Fruit fly (Drosophila melanogaster) whole organism, prepupa: ENCODE measurements around the gene Tpr2.

ENCODE experiments used
- CG10631 ChIP-seq: fragments of 200-800 bp; sonication (Bioruptor generic); optimal IDR thresholded peaks from 2 replicates; lab custom pipeline; 2016; ENCODE audit warnings: missing biosample characterization, missing genetic modification characterization
- CG11762 ChIP-seq: fragments of 200-800 bp; sonication (Bioruptor generic); optimal IDR thresholded peaks from 3 replicates; lab custom pipeline; 2016; ENCODE audit warnings: missing biosample characterization, missing genetic modification characterization; ENCODE audit not compliant: insufficient read depth
- CG3032 ChIP-seq: fragments of 200-800 bp; optimal IDR thresholded peaks from 2 replicates; lab custom pipeline; 2019; ENCODE audit warnings: missing biosample characterization, mild to moderate bottlenecking, missing genetic modification characterization, moderate library complexity
- CG31627 ChIP-seq: fragments of 200-800 bp; sonication (Bioruptor generic); optimal IDR thresholded peaks from 3 replicates; lab custom pipeline; 2016; ENCODE audit warnings: missing biosample characterization, missing genetic modification characterization
- CG32006 ChIP-seq: fragments of 200-800 bp; sonication (Bioruptor generic); optimal IDR thresholded peaks from 3 replicates; lab custom pipeline; 2017; ENCODE audit warnings: missing biosample characterization, mild to moderate bottlenecking, missing genetic modification characterization
- CG34406 ChIP-seq: fragments of 200-800 bp; sonication (Bioruptor generic); optimal IDR thresholded peaks from 3 replicates; lab custom pipeline; 2016; ENCODE audit warnings: missing biosample characterization, missing genetic modification characterization
- CG6163 ChIP-seq: fragments of 200-800 bp; sonication (Bioruptor generic); IDR thresholded peaks from 3 replicates; pipeline ENCODE4 v1.3.6; 2022; ENCODE audit warnings: missing biosample characterization, missing genetic modification characterization
- CG6276 ChIP-seq: fragments of 200-800 bp; sonication (Bioruptor generic); optimal IDR thresholded peaks from 2 replicates; lab custom pipeline; 2017; ENCODE audit warnings: missing biosample characterization, mild to moderate bottlenecking, missing genetic modification characterization
- CG6792 ChIP-seq: fragments of 200-800 bp; sonication (Bioruptor generic); optimal IDR thresholded peaks from 3 replicates; lab custom pipeline; 2016; ENCODE audit warnings: missing biosample characterization, missing genetic modification characterization
- CG6808 ChIP-seq: fragments of 200-800 bp; sonication (Bioruptor generic); optimal IDR thresholded peaks from 3 replicates; lab custom pipeline; 2017; ENCODE audit warnings: missing biosample characterization, missing genetic modification characterization, mild to moderate bottlenecking, moderate library complexity, missing genetic modification reagents
- CG6854 ChIP-seq: fragments of 200-800 bp; sonication (Bioruptor generic); optimal IDR thresholded peaks from 2 replicates; lab custom pipeline; 2017; ENCODE audit warnings: missing biosample characterization, mild to moderate bottlenecking, missing genetic modification characterization
- CG7368 ChIP-seq: fragments of 200-800 bp; sonication (Bioruptor generic); optimal IDR thresholded peaks from 3 replicates; lab custom pipeline; 2016; ENCODE audit warnings: missing biosample characterization, missing genetic modification characterization
- CG8119 ChIP-seq: fragments of 200-800 bp; sonication (Bioruptor generic); IDR thresholded peaks from 3 replicates; pipeline ENCODE4 v1.3.6; 2022; ENCODE audit warnings: missing biosample characterization, missing genetic modification characterization
- CG8319 ChIP-seq: fragments of 200-800 bp; sonication (Bioruptor generic); optimal IDR thresholded peaks from 3 replicates; lab custom pipeline; 2016; ENCODE audit warnings: missing biosample characterization, missing genetic modification characterization
- CG8632 ChIP-seq: fragments of 200-800 bp; sonication (Bioruptor generic); optimal IDR thresholded peaks from 3 replicates; lab custom pipeline; 2016; ENCODE audit warnings: missing biosample characterization, missing genetic modification characterization
- Eip78C ChIP-seq: fragments of 200-800 bp; sonication (Bioruptor generic); peaks from one replicate; lab custom pipeline; 2016; ENCODE audit warnings: missing biosample characterization, missing genetic modification characterization
- Eip93F ChIP-seq: fragments of 200-800 bp; sonication (Bioruptor generic); optimal IDR thresholded peaks from 2 replicates; lab custom pipeline; 2016; ENCODE audit warnings: missing biosample characterization, mild to moderate bottlenecking, missing genetic modification characterization
- Ets96B ChIP-seq: fragments of 200-800 bp; optimal IDR thresholded peaks from 2 replicates; lab custom pipeline; 2019; ENCODE audit warnings: missing biosample characterization, mild to moderate bottlenecking, missing genetic modification characterization, moderate library complexity
- Gug ChIP-seq: fragments of 200-800 bp; sonication (Bioruptor generic); IDR thresholded peaks from 2 replicates; pipeline ENCODE4 v1.3.6; 2022; ENCODE audit warnings: missing biosample characterization, missing genetic modification characterization
- Hr39 ChIP-seq: fragments of 200-800 bp; sonication (Bioruptor generic); optimal IDR thresholded peaks from 2 replicates; lab custom pipeline; 2016; ENCODE audit warnings: missing biosample characterization, missing genetic modification characterization
- Hr4 ChIP-seq: fragments of 200-800 bp; sonication (Bioruptor generic); optimal IDR thresholded peaks from 3 replicates; lab custom pipeline; 2016; ENCODE audit warnings: missing biosample characterization, missing genetic modification characterization
- Met ChIP-seq: fragments of 200-800 bp; sonication (Bioruptor generic); optimal IDR thresholded peaks from 3 replicates; lab custom pipeline; 2016; ENCODE audit warnings: missing biosample characterization, missing genetic modification characterization
- Smox ChIP-seq: fragments of 200-800 bp; sonication (Bioruptor generic); optimal IDR thresholded peaks from 3 replicates; lab custom pipeline; 2016; ENCODE audit warnings: missing biosample characterization, missing genetic modification characterization
- Sox102F ChIP-seq: fragments of 200-800 bp; sonication (Bioruptor generic); optimal IDR thresholded peaks from 2 replicates; lab custom pipeline; 2016; ENCODE audit warnings: missing biosample characterization, mild to moderate bottlenecking, missing genetic modification characterization
- Sox14 ChIP-seq: fragments of 200-800 bp; sonication (Bioruptor generic); optimal IDR thresholded peaks from 3 replicates; lab custom pipeline; 2016; ENCODE audit warnings: missing biosample characterization, missing genetic modification characterization
- acj6 ChIP-seq: fragments of 200-800 bp; sonication (Bioruptor generic); optimal IDR thresholded peaks from 3 replicates; lab custom pipeline; 2016; ENCODE audit warnings: missing biosample characterization, missing genetic modification characterization
- cyc ChIP-seq: fragments of 200-800 bp; sonication (Bioruptor generic); optimal IDR thresholded peaks from 3 replicates; lab custom pipeline; 2016; ENCODE audit warnings: missing biosample characterization, missing genetic modification characterization
- dsx ChIP-seq: fragments of 200-800 bp; optimal IDR thresholded peaks from 3 replicates; lab custom pipeline; 2019; ENCODE audit warnings: missing biosample characterization, mild to moderate bottlenecking, missing genetic modification characterization, moderate library complexity; ENCODE audit not compliant: poor library complexity, severe bottlenecking
- eg ChIP-seq: fragments of 200-800 bp; sonication (Bioruptor generic); IDR thresholded peaks from 3 replicates; pipeline ENCODE4 v1.3.6; 2022; ENCODE audit warnings: missing biosample characterization, missing genetic modification characterization
- esn ChIP-seq: fragments of 200-800 bp; sonication (Bioruptor generic); optimal IDR thresholded peaks from 2 replicates; lab custom pipeline; 2016; ENCODE audit warnings: missing biosample characterization, mild to moderate bottlenecking, missing genetic modification characterization, moderate library complexity
- fd59A ChIP-seq: fragments of 200-800 bp; sonication (Bioruptor generic); optimal IDR thresholded peaks from 2 replicates; lab custom pipeline; 2017; ENCODE audit warnings: missing biosample characterization, mild to moderate bottlenecking, missing genetic modification characterization, missing genetic modification reagents
- fd85E ChIP-seq: fragments of 200-800 bp; sonication (Bioruptor generic); optimal IDR thresholded peaks from 3 replicates; lab custom pipeline; 2016; ENCODE audit warnings: missing biosample characterization, missing genetic modification characterization
- fkh ChIP-seq: fragments of 200-800 bp; sonication (Bioruptor generic); optimal IDR thresholded peaks from 3 replicates; lab custom pipeline; 2017; ENCODE audit warnings: missing biosample characterization, mild to moderate bottlenecking, missing genetic modification characterization, moderate library complexity
- lz ChIP-seq: fragments of 200-800 bp; sonication (Bioruptor generic); optimal IDR thresholded peaks from 3 replicates; lab custom pipeline; 2016; ENCODE audit warnings: missing biosample characterization, missing genetic modification characterization
- pdm3 ChIP-seq: fragments of 200-800 bp; sonication (Bioruptor generic); optimal IDR thresholded peaks from 3 replicates; lab custom pipeline; 2016; ENCODE audit warnings: missing biosample characterization, missing genetic modification characterization
- spab ChIP-seq: fragments of 200-800 bp; sonication (Bioruptor generic); optimal IDR thresholded peaks from 2 replicates; lab custom pipeline; 2017; ENCODE audit warnings: missing biosample characterization, mild to moderate bottlenecking, missing genetic modification characterization, missing genetic modification reagents
- ss ChIP-seq, 2 experiments: fragments of 200-800 bp; sonication (Bioruptor generic); optimal IDR thresholded peaks; 2 replicates in 1 of 2; 3 replicates in 1 of 2; lab custom pipeline; 2017 to 2018; ENCODE audit warnings: mild to moderate bottlenecking in 2 of 2, missing biosample characterization in 2 of 2, missing genetic modification characterization in 2 of 2, moderate library complexity in 1 of 2
- topi ChIP-seq: fragments of 200-800 bp; sonication (Bioruptor generic); optimal IDR thresholded peaks from 3 replicates; lab custom pipeline; 2016; ENCODE audit warnings: missing biosample characterization, missing genetic modification characterization
- vri ChIP-seq: fragments of 200-800 bp; sonication (Bioruptor generic); optimal IDR thresholded peaks from 3 replicates; lab custom pipeline; 2016; ENCODE audit warnings: missing biosample characterization, mild to moderate bottlenecking, missing genetic modification characterization

Gene Tpr2

dm6 chr2L:16529485-16530413 lies 38.4 kb downstream of the Tpr2 start (continued):
- TF ChIP-seq CG3032 (tag; lab: Kevin White, UChicago) = no peak
- TF ChIP-seq pdm3 (GFP tag; lab: Kevin White, UChicago) = no peak
- TF ChIP-seq Sox102F = no peak
- peak in 1 of 2 experiments; percentile 21 for TF ChIP-seq ss (GFP tag; optimal IDR thresholded peaks at IDR 0.05; lab: Kevin White, UChicago)
- TF ChIP-seq Smox = no peak
- no peak for TF ChIP-seq CG6792 (GFP tag; lab: Kevin White, UChicago)
- no peak for TF ChIP-seq esn
- TF ChIP-seq Met (GFP tag; lab: Kevin White, UChicago) = no peak
- TF ChIP-seq dsx = no peak
- no peak for TF ChIP-seq CG31627
- no peak for TF ChIP-seq CG34406 (GFP tag; lab: Kevin White, UChicago)
- TF ChIP-seq Ets96B = no peak

dm6 chr2L:16530414-16530771 lies 39.1 kb downstream of the Tpr2 start:
- TF ChIP-seq Met (GFP tag; lab: Kevin White, UChicago) (no peak), Eip78C (GFP tag; lab: Kevin White, UChicago) (peak; percentile 4), pdm3 (GFP tag; lab: Kevin White, UChicago) (peak; percentile 10), dsx (no peak), Hr4 (GFP tag; lab: Kevin White, UChicago) (peak; percentile 3), CG8632 (no peak), CG32006 (GFP tag; lab: Kevin White, UChicago) (peak; percentile 12)

dm6 chr2L:16530809-16531208 lies 39.5 kb downstream of the Tpr2 start:
- TF ChIP-seq Eip78C (GFP tag; lab: Kevin White, UChicago) (peak; percentile 28), CG6163 (peak; percentile 48; the same call in 2 of the 3 replicates), fkh (peak; percentile 81), CG8319 (GFP tag; lab: Kevin White, UChicago) (no peak), CG6276 (GFP tag; lab: Kevin White, UChicago) (peak; percentile 18), vri (GFP tag; lab: Kevin White, UChicago) (no peak), CG8119 (GFP tag; lab: Robert Waterston, UW) (peak; percentile 50; the same call in 1 of the 3 replicates), eg (GFP tag; lab: Robert Waterston, UW) (peak; percentile 76)

dm6 chr2L:16531507-16532134 lies 40.3 kb downstream of the Tpr2 start:
- TF ChIP-seq fd59A (GFP tag; lab: Kevin White, UChicago) = no peak
- TF ChIP-seq CG11762 (GFP tag; lab: Kevin White, UChicago) = no peak
- TF ChIP-seq fkh = peak; percentile 30
- TF ChIP-seq Eip78C (GFP tag; lab: Kevin White, UChicago) = peak; percentile 17
- no peak for TF ChIP-seq CG6163
- TF ChIP-seq, all 60 proteins: peak for 2

dm6 chr2L:16532702-16533385 lies 41.5 kb downstream of the Tpr2 start, which contains the start of gene CG5953:
Gene CG5953 (minus strand): TSS chr2L:16532877.
- TF ChIP-seq fd59A (GFP tag; lab: Kevin White, UChicago) = peak; percentile 98
- TF ChIP-seq Hr4 (GFP tag; lab: Kevin White, UChicago) = peak; percentile 98
- TF ChIP-seq Sox14 (GFP tag; lab: Kevin White, UChicago) = peak; percentile 99
- TF ChIP-seq cyc (GFP tag; lab: Kevin White, UChicago) = peak; percentile 97
- TF ChIP-seq Ets96B = peak; percentile 98
- peak; percentile 97 for TF ChIP-seq CG6854 (GFP tag; lab: Kevin White, UChicago)
- peak; percentile 97 for TF ChIP-seq acj6 (GFP tag; lab: Kevin White, UChicago)
- TF ChIP-seq CG10631 (GFP tag; lab: Kevin White, UChicago) = peak; percentile 97
- TF ChIP-seq eg (GFP tag; lab: Robert Waterston, UW) = peak; percentile 98
- TF ChIP-seq CG3032 (tag; lab: Kevin White, UChicago) = peak; percentile 98
- peak; percentile 94 for TF ChIP-seq Eip93F (GFP tag; lab: Kevin White, UChicago)
- peak; percentile 98 for TF ChIP-seq Hr39 (GFP tag; lab: Kevin White, UChicago)
- TF ChIP-seq fd85E (GFP tag; lab: Kevin White, UChicago) = peak; percentile 68
- peak; percentile 97 for TF ChIP-seq CG6808 (GFP tag; lab: Kevin White, UChicago)
- TF ChIP-seq CG7368 (GFP tag; lab: Kevin White, UChicago) = peak; percentile 94
- TF ChIP-seq topi (GFP tag; lab: Kevin White, UChicago) = peak; percentile 98
- peak; percentile 98 for TF ChIP-seq spab (GFP tag; lab: Kevin White, UChicago)
- peak; percentile 97 for TF ChIP-seq Sox102F
- peak; percentile 98 for TF ChIP-seq lz (GFP tag; lab: Kevin White, UChicago)
- TF ChIP-seq vri (GFP tag; lab: Kevin White, UChicago) = peak; percentile 87
- peak; percentile 97 for TF ChIP-seq Gug
